Worm (Caenorhabditis elegans): Measurements from ENCODE around the gene Y43F8B.7.
A peak's percentile ranks its signal among the peaks of the same experiment; 100 is the strongest.

Gene Y43F8B.7

ce11 chrV:19533010-19533409, 42.4 kb downstream of the Y43F8B.7 start, which contains the start of gene Y43F8B.2:
Y43F8B.2 (minus strand) TSS chrV:19533110.
- TF ChIP-seq him-1 (tag; optimal IDR thresholded peaks at IDR 0.05): no peak
- TF ChIP-seq W03F9.2 (tag; optimal IDR thresholded peaks at IDR 0.05): no peak
- TF ChIP-seq dao-5 (tag; optimal IDR thresholded peaks at IDR 0.05): no peak

ce11 chrV:19533480-19533879, 42.9 kb downstream of the Y43F8B.7 start:
- TF ChIP-seq W03F9.2 (tag; optimal IDR thresholded peaks at IDR 0.05) (peak; percentile 3), dao-5 (tag; optimal IDR thresholded peaks at IDR 0.05) (no peak), him-1 (tag; optimal IDR thresholded peaks at IDR 0.05) (no peak)
